Worm (Caenorhabditis elegans) whole organism, midembryonic: ENCODE data around the gene clec-86.

Experiments used
- T22C8.4 ChIP-seq: fragments of 200-800 bp; sonication (Bioruptor generic); IDR thresholded peaks from 2 replicates; pipeline ENCODE4 v1.3.6; 2022; ENCODE audit warnings: missing genetic modification characterization, missing compliant biosample characterization
- cog-1 ChIP-seq: sonication (generic microtip); optimal IDR thresholded peaks from 2 replicates; lab custom pipeline; 2016; ENCODE audit warnings: missing genetic modification characterization, missing compliant biosample characterization
- flt-1 ChIP-seq: fragments of 200-800 bp; sonication (Bioruptor generic); IDR thresholded peaks from 2 replicates; pipeline ENCODE4 v1.3.6; 2022; ENCODE audit warnings: missing genetic modification characterization, missing compliant biosample characterization
- klf-2 ChIP-seq: fragments of 200-800 bp; sonication (Bioruptor generic); conservative IDR thresholded peaks from 2 replicates; pipeline ENCODE4 v1.3.6; 2022; ENCODE audit warnings: missing genetic modification reagents, missing genetic modification characterization, missing compliant biosample characterization
- med-1 ChIP-seq: sonication (generic microtip); optimal IDR thresholded peaks from 2 replicates; lab custom pipeline; 2017; ENCODE audit warnings: missing genetic modification characterization, mild to moderate bottlenecking, missing compliant biosample characterization, antibody characterized with exemption, missing genetic modification reagents; ENCODE audit not compliant: insufficient read depth
- ref-1 ChIP-seq: fragments of 200-800 bp; sonication (Bioruptor generic); conservative IDR thresholded peaks from 2 replicates; pipeline ENCODE4 v1.3.6; 2022; ENCODE audit warnings: missing genetic modification reagents, missing genetic modification characterization, missing compliant biosample characterization
- tab-1 ChIP-seq: fragments of 200-800 bp; sonication (Bioruptor generic); IDR thresholded peaks from 2 replicates; pipeline ENCODE4 v1.3.6; 2022; ENCODE audit warnings: missing genetic modification characterization, missing compliant biosample characterization
- ztf-23 ChIP-seq: fragments of 200-800 bp; sonication (Bioruptor generic); IDR thresholded peaks from 2 replicates; pipeline ENCODE4 v1.3.6; 2022; ENCODE audit warnings: missing genetic modification reagents, missing genetic modification characterization, missing compliant biosample characterization
- ztf-29 ChIP-seq: fragments of 200-800 bp; sonication (Bioruptor generic); IDR thresholded peaks from 2 replicates; pipeline ENCODE4 v1.3.6; 2022; ENCODE audit warnings: missing genetic modification reagents, missing genetic modification characterization, missing compliant biosample characterization

Gene clec-86

DNA sequence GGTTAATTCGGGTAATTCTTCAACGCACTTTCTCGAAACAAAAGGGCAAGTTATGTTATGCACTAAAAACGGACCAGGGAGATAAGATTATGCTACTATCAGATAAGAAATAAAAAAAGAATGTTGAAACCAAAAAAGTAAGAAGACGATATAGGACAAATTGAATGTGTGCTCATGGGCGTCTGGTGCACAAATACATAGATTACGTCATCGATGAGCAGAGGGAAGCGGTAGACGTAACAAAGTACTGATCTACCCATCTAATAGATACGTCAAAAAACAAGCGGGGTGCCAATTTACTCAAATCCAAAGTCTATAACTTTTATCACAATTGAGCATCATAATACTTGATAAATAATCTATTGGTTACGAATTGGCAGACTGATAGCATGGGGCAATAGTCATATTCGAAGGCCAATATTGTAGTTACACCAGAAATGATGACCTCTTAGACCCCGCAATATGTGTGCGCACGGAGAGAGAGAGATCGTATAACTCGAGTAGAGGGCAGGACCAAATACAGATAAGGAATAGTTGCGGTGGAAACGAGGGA, 12.4 kb downstream of the clec-86 start:
- TF ChIP-seq flt-1 (GFP tag; lab: Robert Waterston, UW) (no peak), T22C8.4 (GFP tag; lab: Robert Waterston, UW) (no peak), cog-1 (tag; lab: Kevin White, UChicago) (no peak), ztf-29 (GFP tag; lab: Robert Waterston, UW) (no peak), tab-1 (no peak), ztf-23 (GFP tag; lab: Robert Waterston, UW) (no peak), med-1 (GFP tag; lab: Kevin White, UChicago) (no peak), klf-2 (GFP tag; lab: Robert Waterston, UW) (no peak), ref-1 (GFP tag; lab: Robert Waterston, UW) (no peak)

DNA sequence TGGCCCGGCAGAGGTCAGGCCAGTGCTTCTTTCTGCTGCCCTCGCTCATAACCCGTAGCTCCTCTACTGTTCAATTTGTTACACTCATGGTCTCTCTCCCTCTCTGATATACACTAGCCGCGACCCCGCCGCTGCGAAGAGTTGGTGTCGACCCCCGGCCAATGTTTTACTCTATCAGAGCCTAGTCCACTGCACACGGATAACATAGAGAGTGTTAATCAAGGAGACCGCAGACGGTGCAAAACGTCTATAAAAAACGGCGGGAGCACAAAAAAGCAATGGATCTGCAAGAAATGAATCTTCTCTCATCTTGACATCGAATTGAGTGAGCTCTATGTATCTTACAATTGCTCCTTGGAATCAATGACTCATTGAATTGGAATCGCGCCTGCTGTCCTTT, 13.8 kb downstream of the clec-86 start:
- TF ChIP-seq ztf-23 (GFP tag; lab: Robert Waterston, UW) (no peak), T22C8.4 (GFP tag; lab: Robert Waterston, UW) (no peak), med-1 (GFP tag; lab: Kevin White, UChicago) (no peak), ztf-29 (GFP tag; lab: Robert Waterston, UW) (no peak), cog-1 (tag; lab: Kevin White, UChicago) (no peak), tab-1 (no peak), ref-1 (GFP tag; lab: Robert Waterston, UW) (no peak), klf-2 (GFP tag; lab: Robert Waterston, UW) (no peak), flt-1 (GFP tag; lab: Robert Waterston, UW) (no peak)

DNA sequence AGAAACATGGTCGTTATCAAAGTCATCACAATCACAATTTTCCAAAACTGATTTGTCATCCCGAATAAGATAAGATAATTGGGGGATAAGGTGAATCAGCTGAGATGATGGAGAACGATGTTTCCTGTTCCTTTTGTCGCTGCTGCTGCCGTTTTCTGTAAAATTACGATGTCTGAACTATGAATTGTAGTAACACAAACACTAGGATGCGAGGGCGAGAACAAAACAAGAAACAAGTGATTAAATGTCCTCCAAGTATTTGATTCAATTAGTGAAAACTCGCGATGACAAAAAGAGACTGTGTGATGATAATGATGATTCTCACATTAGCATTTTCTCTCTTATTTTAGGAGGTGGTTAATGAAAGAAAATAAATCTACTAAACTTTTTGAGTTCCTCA, 16.2 kb downstream of the clec-86 start, which contains the start of gene C54D1.7:
C54D1.7 (minus strand) TSS at position 157 of the 400 bp plus-strand sequence.
- TF ChIP-seq klf-2 (GFP tag; lab: Robert Waterston, UW) (no peak), ref-1 (GFP tag; lab: Robert Waterston, UW) (no peak), cog-1 (tag; lab: Kevin White, UChicago) (no peak), med-1 (GFP tag; lab: Kevin White, UChicago) (no peak), T22C8.4 (GFP tag; lab: Robert Waterston, UW) (no peak), tab-1 (no peak), ztf-29 (GFP tag; lab: Robert Waterston, UW) (no peak)

DNA sequence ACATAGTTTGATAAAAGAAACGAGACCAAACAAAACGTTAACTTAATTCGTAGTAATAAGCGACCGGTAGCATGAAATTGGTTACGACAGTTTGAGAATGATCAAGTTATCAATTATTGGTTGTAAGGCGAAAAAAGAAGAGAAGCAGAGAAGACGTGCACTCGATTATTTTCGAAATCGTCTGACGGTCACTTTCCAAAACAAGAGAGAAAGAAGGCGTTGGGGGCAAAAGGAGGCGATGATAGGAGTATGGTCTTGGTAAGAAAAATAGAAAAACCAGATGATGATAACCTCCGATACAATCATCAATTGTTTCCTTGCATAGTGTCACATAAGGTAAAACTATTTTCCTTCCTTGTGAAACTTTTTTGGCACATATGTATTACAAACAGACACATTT, 17.8 kb downstream of the clec-86 start:
- TF ChIP-seq tab-1 (no peak), flt-1 (GFP tag; lab: Robert Waterston, UW) (no peak), klf-2 (GFP tag; lab: Robert Waterston, UW) (no peak), T22C8.4 (GFP tag; lab: Robert Waterston, UW) (no peak), med-1 (GFP tag; lab: Kevin White, UChicago) (no peak), ztf-23 (GFP tag; lab: Robert Waterston, UW) (no peak), cog-1 (tag; lab: Kevin White, UChicago) (no peak), ztf-29 (GFP tag; lab: Robert Waterston, UW) (no peak), ref-1 (GFP tag; lab: Robert Waterston, UW) (no peak)

DNA sequence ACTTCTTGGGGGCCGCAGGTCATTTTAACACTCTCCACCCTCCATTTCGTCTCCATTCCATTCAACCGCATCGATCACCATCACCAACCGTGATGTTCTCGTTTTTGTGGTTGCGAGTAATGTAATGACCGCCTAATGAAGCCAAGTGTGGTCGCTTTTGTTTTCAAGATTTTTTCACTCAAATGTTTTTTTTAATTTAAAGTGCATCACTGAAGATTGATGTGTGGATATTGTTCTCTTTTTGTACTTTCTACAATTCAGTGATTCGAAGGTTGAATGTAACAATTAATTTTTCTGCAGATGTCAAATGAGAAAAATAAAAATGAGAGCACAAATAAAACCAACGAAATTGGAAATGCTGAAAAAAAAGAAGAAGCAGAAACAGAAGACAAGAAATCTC, 19.1 kb downstream of the clec-86 start, which contains the start of gene pgp-10:
pgp-10 (plus strand) TSS at position 301 of the 400 bp plus-strand sequence.
- TF ChIP-seq flt-1 (GFP tag; lab: Robert Waterston, UW) (no peak), cog-1 (tag; lab: Kevin White, UChicago) (no peak), med-1 (GFP tag; lab: Kevin White, UChicago) (no peak), tab-1 (no peak), ztf-23 (GFP tag; lab: Robert Waterston, UW) (no peak), ztf-29 (GFP tag; lab: Robert Waterston, UW) (no peak), ref-1 (GFP tag; lab: Robert Waterston, UW) (no peak), klf-2 (GFP tag; lab: Robert Waterston, UW) (no peak), T22C8.4 (GFP tag; lab: Robert Waterston, UW) (no peak)

DNA sequence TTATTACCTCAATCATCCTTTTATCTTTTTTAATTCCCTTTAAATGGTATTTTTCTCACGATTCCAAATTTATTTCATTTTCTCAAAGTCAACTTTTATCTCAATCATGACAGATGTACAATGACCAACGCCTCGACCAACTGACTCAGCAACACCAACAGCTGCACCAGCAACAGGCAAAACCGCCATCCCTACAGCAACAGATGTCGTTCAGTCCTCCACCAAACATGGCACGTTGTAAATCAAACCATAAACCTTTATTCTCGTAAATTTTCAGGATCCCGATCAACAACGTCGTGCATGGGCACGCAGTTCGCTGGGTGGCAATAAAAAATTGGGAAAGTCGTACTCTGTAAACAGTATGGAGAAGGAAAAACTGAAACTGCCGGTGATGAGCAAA, 23.1 kb downstream of the clec-86 start:
- TF ChIP-seq ztf-29 (GFP tag; lab: Robert Waterston, UW), result no peak
- TF ChIP-seq klf-2 (GFP tag; lab: Robert Waterston, UW), result no peak
- TF ChIP-seq tab-1, result no peak
- TF ChIP-seq ztf-23 (GFP tag; lab: Robert Waterston, UW), result no peak
- no peak for TF ChIP-seq flt-1 (GFP tag; lab: Robert Waterston, UW)
- no peak for TF ChIP-seq cog-1 (tag; lab: Kevin White, UChicago)
- no peak for TF ChIP-seq med-1 (GFP tag; lab: Kevin White, UChicago)
- no peak for TF ChIP-seq ref-1 (GFP tag; lab: Robert Waterston, UW)
- TF ChIP-seq T22C8.4 (GFP tag; lab: Robert Waterston, UW), result no peak

DNA sequence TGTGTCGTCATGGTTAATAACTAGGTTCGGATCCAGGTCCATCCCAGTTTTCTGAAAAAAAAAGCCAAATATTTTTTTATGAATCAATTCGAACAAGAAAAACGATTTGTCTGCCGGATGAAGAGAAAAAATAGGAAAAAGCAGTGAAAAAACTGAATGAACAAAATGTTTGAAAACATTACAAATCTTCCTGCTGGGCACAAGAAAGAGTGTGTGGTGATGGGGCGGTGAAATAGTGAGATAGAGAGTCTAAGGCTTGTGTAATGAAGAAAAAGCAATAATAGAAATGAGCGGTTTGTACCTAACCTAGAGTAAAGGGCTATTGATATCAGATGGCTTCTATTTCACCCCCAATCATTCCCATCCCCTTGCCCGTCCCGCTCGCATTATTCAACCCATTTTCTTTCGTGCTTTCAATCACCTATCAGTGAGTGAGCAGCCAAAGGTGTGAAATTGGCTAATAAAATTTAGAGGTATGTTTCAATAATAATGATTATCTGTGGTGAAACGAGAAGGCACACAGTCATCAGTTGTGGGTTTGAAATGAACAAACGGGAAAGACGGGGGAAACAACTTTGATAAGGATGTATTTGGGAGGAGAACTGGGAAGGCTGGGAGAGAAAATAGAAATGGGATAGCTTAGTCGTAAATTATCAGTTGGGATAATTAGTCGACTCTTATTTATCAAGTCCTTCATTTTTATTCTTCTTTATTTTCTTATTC, 31.1 kb downstream of the clec-86 start, which contains the start of gene bar-1:
bar-1 (minus strand) TSS at position 51 of the 723 bp plus-strand sequence.
- TF ChIP-seq med-1 (GFP tag; lab: Kevin White, UChicago), result no peak
- no peak for TF ChIP-seq ztf-29 (GFP tag; lab: Robert Waterston, UW)
- no peak for TF ChIP-seq ztf-23 (GFP tag; lab: Robert Waterston, UW)
- no peak for TF ChIP-seq T22C8.4 (GFP tag; lab: Robert Waterston, UW)
- no peak for TF ChIP-seq klf-2 (GFP tag; lab: Robert Waterston, UW)
- TF ChIP-seq flt-1 (GFP tag; lab: Robert Waterston, UW), result no peak
- no peak for TF ChIP-seq cog-1 (tag; lab: Kevin White, UChicago)
- no peak for TF ChIP-seq ref-1 (GFP tag; lab: Robert Waterston, UW)
- no peak for TF ChIP-seq tab-1

DNA sequence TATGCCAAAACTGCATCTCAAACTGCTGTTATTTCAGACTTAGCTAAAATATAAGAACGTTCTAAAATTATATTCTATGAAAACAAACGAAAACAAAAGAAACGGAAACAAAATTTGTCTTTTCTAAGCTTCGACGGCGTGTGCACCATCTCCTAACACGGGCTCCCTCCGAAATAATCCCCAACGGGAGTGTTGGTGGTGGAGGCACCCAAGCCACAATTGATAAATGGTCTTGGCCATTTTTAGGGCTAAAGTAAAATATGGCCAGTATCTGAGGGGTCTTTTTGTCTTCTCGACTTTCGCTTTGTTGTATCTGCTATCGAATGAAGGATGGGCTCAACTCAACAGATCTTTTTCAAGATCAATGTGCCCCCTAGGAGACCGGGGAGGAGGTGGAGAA, 35.7 kb downstream of the clec-86 start:
- TF ChIP-seq ztf-23 (GFP tag; lab: Robert Waterston, UW) (no peak), ref-1 (GFP tag; lab: Robert Waterston, UW) (no peak), T22C8.4 (GFP tag; lab: Robert Waterston, UW) (no peak), med-1 (GFP tag; lab: Kevin White, UChicago) (no peak)
